Fruit fly (Drosophila melanogaster): ENCODE data around the gene CG11714.
A peak's percentile ranks its signal among the peaks of the same experiment; 100 is the strongest.

CG11714 gene

dm6 chr3L:11493090-11493807 is 29.3 kb downstream of the CG11714 start (continued):
- TF ChIP-seq Trl (optimal IDR thresholded peaks at IDR 0.05) = peak; percentile 61 to 72
- TF ChIP-seq Trl (GFP tag; optimal IDR thresholded peaks at IDR 0.05) = no peak
- TF ChIP-seq Hmr (GFP tag; optimal IDR thresholded peaks at IDR 0.05) = peak; percentile 36
- TF ChIP-seq Doc3 (GFP tag; IDR thresholded peaks at IDR 0.05; ENCODE audit: partially characterized antibody) = peak; percentile 14; the same call in 1 of the 3 replicates
- peak; percentile 63 for TF ChIP-seq CrebB (tag; optimal IDR thresholded peaks at IDR 0.05)
- TF ChIP-seq cas (GFP tag; IDR thresholded peaks at IDR 0.05) = no peak
- no peak for TF ChIP-seq CG4282 (GFP tag; optimal IDR thresholded peaks at IDR 0.05)
- no peak for TF ChIP-seq Side (GFP tag; optimal IDR thresholded peaks at IDR 0.05)
- TF ChIP-seq CG2202 (tag; optimal IDR thresholded peaks at IDR 0.05) = no peak
- TF ChIP-seq lov (optimal IDR thresholded peaks at IDR 0.05) = no peak
- no peak for TF ChIP-seq lov (GFP tag; IDR thresholded peaks at IDR 0.05)
- no peak for TF ChIP-seq CG4404 (GFP tag; IDR thresholded peaks at IDR 0.05)
- TF ChIP-seq jing (GFP tag; optimal IDR thresholded peaks at IDR 0.05) = no peak
- TF ChIP-seq Sry-β (GFP tag; optimal IDR thresholded peaks at IDR 0.05) = no peak
- no peak for TF ChIP-seq CG11093 (GFP tag; IDR thresholded peaks at IDR 0.05)
- no peak for TF ChIP-seq Hey (tag; optimal IDR thresholded peaks at IDR 0.05)
- TF ChIP-seq CG32767 (GFP tag; IDR thresholded peaks at IDR 0.05) = peak; percentile 8; the same call in 1 of the 2 replicates
- TF ChIP-seq CG10654 (GFP tag; optimal IDR thresholded peaks at IDR 0.05) = no peak
- peak in 1 of 2 experiments; percentile 76 for TF ChIP-seq eve (GFP tag; optimal IDR thresholded peaks at IDR 0.05)
- TF ChIP-seq Dbx (GFP tag; IDR thresholded peaks at IDR 0.05) = peak; percentile 57; the same call in 1 of the 3 replicates
- TF ChIP-seq Fer1 (GFP tag; optimal IDR thresholded peaks at IDR 0.05) = peak; percentile 67
- no peak for TF ChIP-seq wdn (GFP tag; IDR thresholded peaks at IDR 0.05)
- TF ChIP-seq disco-r (GFP tag; optimal IDR thresholded peaks at IDR 0.05) = no peak
- TF ChIP-seq her (GFP tag; optimal IDR thresholded peaks at IDR 0.05) = no peak
- TF ChIP-seq CG11696 (GFP tag; IDR thresholded peaks at IDR 0.05) = no peak
- TF ChIP-seq Bgb (GFP tag; IDR thresholded peaks at IDR 0.05; ENCODE audit: partially characterized antibody) = peak; percentile 31; the same call in 1 of the 2 replicates
- TF ChIP-seq BEAF-32 (GFP tag; optimal IDR thresholded peaks at IDR 0.05) = no peak
- TF ChIP-seq CG13424 (tag; optimal IDR thresholded peaks at IDR 0.05) = no peak
- TF ChIP-seq BtbVII (GFP tag; optimal IDR thresholded peaks at IDR 0.05) = peak; percentile 46
- TF ChIP-seq h (optimal IDR thresholded peaks at IDR 0.05) = no peak
- TF ChIP-seq H15 (GFP tag; IDR thresholded peaks at IDR 0.05) = no peak
- TF ChIP-seq Nf-YC (tag; optimal IDR thresholded peaks at IDR 0.05) = peak; percentile 40
- TF ChIP-seq rib (GFP tag; IDR thresholded peaks at IDR 0.05) = 0 out of 2 replicates have a peak, but pooled peaks have one; percentile 16
- TF ChIP-seq dysf (GFP tag; IDR thresholded peaks at IDR 0.05) = 0 out of 3 replicates have a peak, but pooled peaks have one; percentile 14
- peak; percentile 28 for TF ChIP-seq ac (GFP tag; optimal IDR thresholded peaks at IDR 0.05)
- TF ChIP-seq ap (GFP tag; IDR thresholded peaks at IDR 0.05) = no peak
- no peak for TF ChIP-seq exex (tag; optimal IDR thresholded peaks at IDR 0.05)
- TF ChIP-seq CG16863 (GFP tag; optimal IDR thresholded peaks at IDR 0.05) = no peak
- TF ChIP-seq Xrp1 (GFP tag; IDR thresholded peaks at IDR 0.05) = no peak
- peak; percentile 45 for TF ChIP-seq lab (GFP tag; optimal IDR thresholded peaks at IDR 0.05)
- TF ChIP-seq Eip74EF (GFP tag; optimal IDR thresholded peaks at IDR 0.05) = no peak
- TF ChIP-seq btn (GFP tag; optimal IDR thresholded peaks at IDR 0.05) = no peak
- no peak for TF ChIP-seq mam (GFP tag; optimal IDR thresholded peaks at IDR 0.05)
- no peak for TF ChIP-seq luna (GFP tag; optimal IDR thresholded peaks at IDR 0.05)
- TF ChIP-seq D19B (GFP tag; optimal IDR thresholded peaks at IDR 0.05) = no peak
- TF ChIP-seq D (optimal IDR thresholded peaks at IDR 0.05) = no peak
- no peak for TF ChIP-seq D (GFP tag; optimal IDR thresholded peaks at IDR 0.05)
- TF ChIP-seq yki (optimal IDR thresholded peaks at IDR 0.05) = no peak
- no peak for TF ChIP-seq CG10147 (GFP tag; optimal IDR thresholded peaks at IDR 0.05)
- no peak for TF ChIP-seq Ets65A (GFP tag)
- TF ChIP-seq Ada2b (GFP tag; IDR thresholded peaks at IDR 0.05) = no peak
- peak; percentile 14 for TF ChIP-seq CG10209 (GFP tag; optimal IDR thresholded peaks at IDR 0.05)
